Worm (Caenorhabditis elegans): ENCODE data around the gene npr-21.

ce11 chrX:17157089-17157488 lies 679 bp downstream of the npr-21 start:
- TF ChIP-seq hlh-30 (tag; optimal IDR thresholded peaks at IDR 0.05; ENCODE audit: insufficient read depth) (no peak), lim-6 (tag; optimal IDR thresholded peaks at IDR 0.05) (no peak), tbx-7 (tag; optimal IDR thresholded peaks at IDR 0.05) (no peak), rnt-1 (tag; optimal IDR thresholded peaks at IDR 0.05) (no peak), ama-1 (optimal IDR thresholded peaks at IDR 0.05) (no peak), zip-5 (tag; optimal IDR thresholded peaks at IDR 0.05) (no peak), dmd-4 (tag; optimal IDR thresholded peaks at IDR 0.05; ENCODE audit: borderline replicate concordance) (no peak), C38D4.7 (GFP tag; optimal IDR thresholded peaks at IDR 0.05) (no peak), fkh-10 (GFP tag; optimal IDR thresholded peaks at IDR 0.05) (no peak), elt-2 (tag; optimal IDR thresholded peaks at IDR 0.05) (no peak), syd-9 (tag; optimal IDR thresholded peaks at IDR 0.05) (no peak)
